5 fruit fly cellular contexts compared by ENCODE assay signal in the genomic region with DNA sequence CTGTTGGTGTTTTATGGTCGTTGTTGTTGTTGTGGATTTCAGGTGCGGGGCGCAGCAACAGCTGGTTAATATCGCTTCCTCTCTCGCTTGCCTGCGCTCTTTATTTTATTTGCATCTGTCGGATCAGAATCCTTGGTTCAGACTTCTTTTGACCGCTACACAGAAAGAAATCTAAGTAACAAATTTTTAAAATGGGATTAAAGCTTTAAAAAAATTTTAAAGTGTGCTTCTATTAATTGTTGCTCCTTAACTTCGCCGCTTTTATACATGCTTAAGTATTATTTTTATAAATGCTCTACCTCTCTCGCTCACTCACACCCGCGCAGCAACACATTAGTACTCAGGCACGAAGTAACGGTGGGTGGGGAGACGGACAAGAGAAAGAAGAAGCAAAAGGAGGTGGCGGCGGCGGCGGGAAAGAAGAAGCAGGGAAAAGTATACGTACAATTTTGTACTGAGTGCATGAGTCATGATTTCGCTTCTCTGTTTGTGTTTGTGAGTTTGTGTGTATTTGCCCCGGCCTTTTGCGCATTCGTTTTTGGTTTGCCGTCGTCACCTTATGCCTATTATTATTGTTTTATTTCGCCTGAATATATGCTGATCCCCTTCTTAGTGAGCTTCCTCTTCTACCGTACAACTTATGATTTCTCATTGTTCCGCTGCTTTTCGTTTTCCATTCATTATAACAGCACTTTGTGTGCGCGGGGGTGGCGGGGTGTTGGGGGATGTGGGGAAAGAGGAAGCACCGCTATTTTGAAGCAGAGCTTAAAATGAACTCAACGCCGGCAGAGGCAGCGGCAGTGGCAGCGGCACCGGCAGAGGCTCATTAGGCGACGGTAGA.
TF ChIP-seq lines count a peak whose summit lies in the region.

No protein-coding gene starts in this region.

TF ChIP-seq in whole organism, adult, 20 proteins besides CTCF, POLR2A, EP300 and RAD21 (continued from another document):
- TF ChIP-seq ovo (GFP tag; optimal IDR thresholded peaks at IDR 0.05; lab: Kevin White, UChicago) (peak; percentile 83), CG7101 (tag; optimal IDR thresholded peaks at IDR 0.05; lab: Kevin White, UChicago) (peak; percentile 61), cic (GFP tag; optimal IDR thresholded peaks at IDR 0.05; lab: Kevin White, UChicago) (peak; percentile 71), Clk (GFP tag; optimal IDR thresholded peaks at IDR 0.05; lab: Kevin White, UChicago) (no peak)

TF ChIP-seq in whole organism, embryonic, 481 proteins besides CTCF, POLR2A, EP300 and RAD21 (continued from another document and continues in another):
- TF ChIP-seq CG4707 (GFP tag; optimal IDR thresholded peaks at IDR 0.05; lab: Kevin White, UChicago) (peak; percentile 67), disco-r (GFP tag; optimal IDR thresholded peaks at IDR 0.05; lab: Kevin White, UChicago) (peak; percentile 54), lola (GFP tag; optimal IDR thresholded peaks at IDR 0.05; lab: Kevin White, UChicago) (peak in 1 of 3 experiments; percentile 74), Bteb2 (GFP tag; optimal IDR thresholded peaks at IDR 0.05; lab: Kevin White, UChicago) (peak; percentile 75), Atf-2 (GFP tag; optimal IDR thresholded peaks at IDR 0.05; lab: Kevin White, UChicago) (peak; percentile 74), Dip2 (GFP tag; IDR thresholded peaks at IDR 0.05; lab: Robert Waterston, UW) (no peak), CG12659 (GFP tag; optimal IDR thresholded peaks at IDR 0.05; lab: Kevin White, UChicago) (peak; percentile 70), CG3847 (GFP tag; IDR thresholded peaks at IDR 0.05; lab: Robert Waterston, UW) (peak; percentile 68), H15 (GFP tag; IDR thresholded peaks at IDR 0.05; lab: Robert Waterston, UW) (peak; percentile 71), oc (tag; optimal IDR thresholded peaks at IDR 0.05; lab: Kevin White, UChicago) (peak; percentile 78), Hr39 (optimal IDR thresholded peaks at IDR 0.05; lab: Kevin White, UChicago) (no peak), bowl (GFP tag; IDR thresholded peaks at IDR 0.05; lab: Robert Waterston, UW) (no peak), jumu (GFP tag; optimal IDR thresholded peaks at IDR 0.05; lab: Kevin White, UChicago) (peak; percentile 77), Atf3 (GFP tag; optimal IDR thresholded peaks at IDR 0.05; lab: Kevin White, UChicago) (peak; percentile 71), row (GFP tag; IDR thresholded peaks at IDR 0.05; lab: Robert Waterston, UW) (peak; percentile 83), zfh2 (GFP tag; optimal IDR thresholded peaks at IDR 0.05; lab: Kevin White, UChicago) (peak; percentile 71), CG18764 (GFP tag; optimal IDR thresholded peaks at IDR 0.05; lab: Kevin White, UChicago) (peak; percentile 51), br (optimal IDR thresholded peaks at IDR 0.05; lab: Kevin White, UChicago) (no peak), Lpt (GFP tag; optimal IDR thresholded peaks at IDR 0.05; lab: Kevin White, UChicago) (no peak), CG1233 (GFP tag; optimal IDR thresholded peaks at IDR 0.05; lab: Kevin White, UChicago) (peak; percentile 86), maf-S (GFP tag; optimal IDR thresholded peaks at IDR 0.05; lab: Kevin White, UChicago) (peak; percentile 37), sd (tag; optimal IDR thresholded peaks at IDR 0.05; lab: Kevin White, UChicago) (peak; percentile 34), so (GFP tag; IDR thresholded peaks at IDR 0.05; lab: Robert Waterston, UW) (peak; percentile 78; the same call in 2 of the 3 replicates), CG31388 (GFP tag; optimal IDR thresholded peaks at IDR 0.05; lab: Kevin White, UChicago) (peak; percentile 72), CG10267 (tag; optimal IDR thresholded peaks at IDR 0.05; lab: Kevin White, UChicago) (peak; percentile 81), Kr (GFP tag; optimal IDR thresholded peaks at IDR 0.05; lab: Kevin White, UChicago) (no peak), Bgb (GFP tag; IDR thresholded peaks at IDR 0.05; lab: Robert Waterston, UW; ENCODE audit: partially characterized antibody) (no peak), sob (GFP tag; IDR thresholded peaks at IDR 0.05; lab: Robert Waterston, UW) (peak; percentile 44; the same call in 1 of the 2 replicates), CG9609 (GFP tag; optimal IDR thresholded peaks at IDR 0.05; lab: Kevin White, UChicago) (peak; percentile 74)

TF ChIP-seq in whole organism, prepupa, 60 proteins besides CTCF, POLR2A, EP300 and RAD21 (continued from another document and continues in another):
- TF ChIP-seq CG10669 (GFP tag; optimal IDR thresholded peaks at IDR 0.05; lab: Kevin White, UChicago) (peak; percentile 94), salr (GFP tag; optimal IDR thresholded peaks at IDR 0.05; lab: Kevin White, UChicago) (peak; percentile 83 to 87), CG8632 (GFP tag; optimal IDR thresholded peaks at IDR 0.05; lab: Kevin White, UChicago) (peak; percentile 94), fkh (GFP tag; optimal IDR thresholded peaks at IDR 0.05; lab: Kevin White, UChicago) (peak; percentile 76), Met (GFP tag; optimal IDR thresholded peaks at IDR 0.05; lab: Kevin White, UChicago) (peak; percentile 97), dac (GFP tag; optimal IDR thresholded peaks at IDR 0.05; lab: Kevin White, UChicago) (peak; percentile 34), CG4318 (GFP tag; optimal IDR thresholded peaks at IDR 0.05; lab: Kevin White, UChicago) (peak; percentile 71), Gug (GFP tag; IDR thresholded peaks at IDR 0.05; lab: Robert Waterston, UW) (peak; percentile 70), spab (GFP tag; optimal IDR thresholded peaks at IDR 0.05; lab: Kevin White, UChicago) (peak; percentile 89), Smox (GFP tag; optimal IDR thresholded peaks at IDR 0.05; lab: Kevin White, UChicago) (peak; percentile 94), Hr38 (GFP tag; optimal IDR thresholded peaks at IDR 0.05; lab: Kevin White, UChicago) (no peak), net (GFP tag; optimal IDR thresholded peaks at IDR 0.05; lab: Kevin White, UChicago) (peak; percentile 92), CG6276 (GFP tag; optimal IDR thresholded peaks at IDR 0.05; lab: Kevin White, UChicago) (peak; percentile 65), OdsH (GFP tag; optimal IDR thresholded peaks at IDR 0.05; lab: Kevin White, UChicago) (peak; percentile 91), CG34406 (GFP tag; optimal IDR thresholded peaks at IDR 0.05; lab: Kevin White, UChicago) (peak; percentile 95), Sox102F (GFP tag; optimal IDR thresholded peaks at IDR 0.05; lab: Kevin White, UChicago) (peak; percentile 96), fd59A (GFP tag; optimal IDR thresholded peaks at IDR 0.05; lab: Kevin White, UChicago) (peak; percentile 89), acj6 (GFP tag; optimal IDR thresholded peaks at IDR 0.05; lab: Kevin White, UChicago) (peak; percentile 91), achi (GFP tag; optimal IDR thresholded peaks at IDR 0.05; lab: Kevin White, UChicago) (peak; percentile 89), CG11902 (GFP tag; optimal IDR thresholded peaks at IDR 0.05; lab: Kevin White, UChicago) (peak; percentile 90), Ets96B (tag; optimal IDR thresholded peaks at IDR 0.05; lab: Kevin White, UChicago) (peak; percentile 94), esn (GFP tag; optimal IDR thresholded peaks at IDR 0.05; lab: Kevin White, UChicago) (peak; percentile 96), Ets21C (GFP tag; optimal IDR thresholded peaks at IDR 0.05; lab: Kevin White, UChicago) (peak; percentile 92), CG7368 (GFP tag; optimal IDR thresholded peaks at IDR 0.05; lab: Kevin White, UChicago) (peak; percentile 87), CG8119 (GFP tag; IDR thresholded peaks at IDR 0.05; lab: Robert Waterston, UW) (peak; percentile 84), CG6808 (GFP tag; optimal IDR thresholded peaks at IDR 0.05; lab: Kevin White, UChicago) (peak; percentile 85), Sox15 (GFP tag; optimal IDR thresholded peaks at IDR 0.05; lab: Kevin White, UChicago) (peak; percentile 89), CG6792 (GFP tag; optimal IDR thresholded peaks at IDR 0.05; lab: Kevin White, UChicago) (peak; percentile 94), CG9139 (GFP tag; optimal IDR thresholded peaks at IDR 0.05; lab: Kevin White, UChicago) (peak; percentile 87), CG1621 (tag; optimal IDR thresholded peaks at IDR 0.05; lab: Kevin White, UChicago) (peak; percentile 91)

TF ChIP-seq in whole organism, pupa, 21 proteins besides CTCF, POLR2A, EP300 and RAD21 (continued from another document):
- peak; percentile 78 for TF ChIP-seq CG8301 (tag; optimal IDR thresholded peaks at IDR 0.05; lab: Kevin White, UChicago)
- TF ChIP-seq CG32121 (GFP tag; IDR thresholded peaks at IDR 0.05; lab: Robert Waterston, UW), result peak; percentile 66
- peak; percentile 42; the same call in 1 of the 2 replicates for TF ChIP-seq rn (GFP tag; IDR thresholded peaks at IDR 0.05; lab: Robert Waterston, UW)

TF ChIP-seq in whole organism, wandering third instar larva, 38 proteins besides CTCF, POLR2A, EP300 and RAD21 (continued from another document):
- TF ChIP-seq Jra (GFP tag; optimal IDR thresholded peaks at IDR 0.05; lab: Kevin White, UChicago) (peak; percentile 94), woc (GFP tag; optimal IDR thresholded peaks at IDR 0.05; lab: Kevin White, UChicago) (peak; percentile 86), foxo (GFP tag; optimal IDR thresholded peaks at IDR 0.05; lab: Kevin White, UChicago) (peak; percentile 70 to 94), Hr83 (GFP tag; optimal IDR thresholded peaks at IDR 0.05; lab: Kevin White, UChicago; ENCODE audit: poor library complexity, severe bottlenecking) (peak; percentile 87), dl (GFP tag; optimal IDR thresholded peaks at IDR 0.05; lab: Kevin White, UChicago; ENCODE audit: insufficient read depth in 1 of 2, partially characterized antibody in 2 of 2) (peak in 1 of 2 experiments; percentile 41), pan (optimal IDR thresholded peaks at IDR 0.05; lab: Kevin White, UChicago) (no peak), ey (GFP tag; optimal IDR thresholded peaks at IDR 0.05; lab: Kevin White, UChicago) (peak; percentile 94), sage (GFP tag; optimal IDR thresholded peaks at IDR 0.05; lab: Kevin White, UChicago) (peak; percentile 92), dsf (GFP tag; optimal IDR thresholded peaks at IDR 0.05; lab: Kevin White, UChicago; ENCODE audit: borderline replicate concordance) (peak; percentile 36), h (GFP tag; optimal IDR thresholded peaks at IDR 0.05; lab: Kevin White, UChicago) (peak; percentile 96), Abd-B (GFP tag; optimal IDR thresholded peaks at IDR 0.05; lab: Kevin White, UChicago) (no peak), Rel (GFP tag; optimal IDR thresholded peaks at IDR 0.05; lab: Kevin White, UChicago) (peak; percentile 81), Rel (tag; optimal IDR thresholded peaks at IDR 0.05; lab: Kevin White, UChicago) (peak; percentile 80), CrebA (GFP tag; optimal IDR thresholded peaks at IDR 0.05; lab: Kevin White, UChicago; ENCODE audit: borderline replicate concordance) (no peak), Vsx2 (GFP tag; optimal IDR thresholded peaks at IDR 0.05; lab: Kevin White, UChicago; ENCODE audit: partially characterized antibody) (no peak), usp (GFP tag; optimal IDR thresholded peaks at IDR 0.05; lab: Kevin White, UChicago) (no peak)
